Fruit fly (Drosophila melanogaster) whole organism, adult: ENCODE data around the gene iav.

Source experiments
- CG11617 ChIP-seq: fragments of 200-800 bp; sonication (Bioruptor generic); optimal IDR thresholded peaks from 2 replicates; lab custom pipeline; 2017; ENCODE audit warnings: mild to moderate bottlenecking, missing biosample characterization, missing genetic modification reagents, missing genetic modification characterization
- CG12768 ChIP-seq: fragments of 200-800 bp; sonication (Bioruptor generic); optimal IDR thresholded peaks from 2 replicates; lab custom pipeline; 2017; ENCODE audit warnings: missing biosample characterization, missing genetic modification characterization, mild to moderate bottlenecking, moderate library complexity, missing genetic modification reagents
- CG14711 ChIP-seq: fragments of 200-800 bp; sonication (Bioruptor generic); optimal IDR thresholded peaks from 2 replicates; lab custom pipeline; 2018; ENCODE audit warnings: missing biosample characterization, mild to moderate bottlenecking, missing genetic modification characterization, moderate library complexity
- CG1620 ChIP-seq: fragments of 200-800 bp; sonication (Bioruptor generic); optimal IDR thresholded peaks from 2 replicates; lab custom pipeline; 2016; ENCODE audit warnings: missing biosample characterization, missing genetic modification characterization
- CG33017 ChIP-seq: fragments of 200-800 bp; sonication (Bioruptor generic); optimal IDR thresholded peaks from 2 replicates; lab custom pipeline; 2018; ENCODE audit warnings: missing biosample characterization, mild to moderate bottlenecking, missing genetic modification characterization, moderate library complexity
- CG5204 ChIP-seq: fragments of 200-800 bp; sonication (Bioruptor generic); optimal IDR thresholded peaks from 2 replicates; lab custom pipeline; 2016; ENCODE audit warnings: missing biosample characterization, missing genetic modification characterization
- CG7045 ChIP-seq: fragments of 200-800 bp; sonication (Bioruptor generic); optimal IDR thresholded peaks from 2 replicates; lab custom pipeline; 2017; ENCODE audit warnings: missing biosample characterization, mild to moderate bottlenecking, missing genetic modification characterization
- CG7101 ChIP-seq: fragments of 200-800 bp; sonication (Bioruptor generic); optimal IDR thresholded peaks from 2 replicates; lab custom pipeline; 2018; ENCODE audit warnings: missing biosample characterization, mild to moderate bottlenecking, missing genetic modification characterization, moderate library complexity
- Clk ChIP-seq: fragments of 200-800 bp; sonication (Bioruptor generic); optimal IDR thresholded peaks from 2 replicates; lab custom pipeline; 2017; ENCODE audit warnings: missing biosample characterization, missing genetic modification characterization
- Crg-1 ChIP-seq: fragments of 200-800 bp; sonication (Bioruptor generic); optimal IDR thresholded peaks from 2 replicates; lab custom pipeline; 2016; ENCODE audit warnings: missing biosample characterization, missing genetic modification characterization
- Hr96 ChIP-seq: fragments of 200-800 bp; sonication (Bioruptor generic); optimal IDR thresholded peaks from 2 replicates; lab custom pipeline; 2016; ENCODE audit warnings: missing biosample characterization, missing genetic modification characterization
- Mnt ChIP-seq: fragments of 200-800 bp; sonication (Bioruptor generic); optimal IDR thresholded peaks from 2 replicates; lab custom pipeline; 2016; ENCODE audit warnings: missing biosample characterization, mild to moderate bottlenecking, missing genetic modification characterization
- bab1 ChIP-seq: fragments of 200-800 bp; sonication (Bioruptor generic); optimal IDR thresholded peaks from 3 replicates; lab custom pipeline; 2019; ENCODE audit warnings: missing biosample characterization, mild to moderate bottlenecking, missing genetic modification characterization, moderate library complexity
- cic ChIP-seq: fragments of 200-800 bp; sonication (Bioruptor generic); optimal IDR thresholded peaks from 2 replicates; lab custom pipeline; 2017; ENCODE audit warnings: missing biosample characterization, mild to moderate bottlenecking, missing genetic modification characterization, moderate library complexity
- cnc ChIP-seq, 2 experiments: fragments of >200 bp; optimal IDR thresholded peaks; 2 replicates each; lab custom pipeline; 2017
- kay ChIP-seq: fragments of 200-800 bp; sonication (Bioruptor generic); peaks from one replicate; lab custom pipeline; 2016; ENCODE audit warnings: missing biosample characterization, missing genetic modification characterization, borderline replicate concordance
- ovo ChIP-seq: fragments of 200-800 bp; sonication (Bioruptor generic); optimal IDR thresholded peaks from 2 replicates; lab custom pipeline; 2016; ENCODE audit warnings: missing biosample characterization, missing genetic modification characterization
- pad ChIP-seq: fragments of 200-800 bp; sonication (Bioruptor generic); optimal IDR thresholded peaks from 3 replicates; lab custom pipeline; 2017; ENCODE audit warnings: missing biosample characterization, missing genetic modification characterization, mild to moderate bottlenecking, moderate library complexity, missing genetic modification reagents
- tj ChIP-seq: fragments of 200-800 bp; sonication (Bioruptor generic); optimal IDR thresholded peaks from 3 replicates; lab custom pipeline; 2017; ENCODE audit warnings: missing biosample characterization, mild to moderate bottlenecking, missing genetic modification characterization, moderate library complexity
- toe ChIP-seq: fragments of 200-800 bp; sonication (Bioruptor generic); optimal IDR thresholded peaks from 2 replicates; lab custom pipeline; 2016; ENCODE audit warnings: missing biosample characterization, missing genetic modification characterization

Gene iav

DNA sequence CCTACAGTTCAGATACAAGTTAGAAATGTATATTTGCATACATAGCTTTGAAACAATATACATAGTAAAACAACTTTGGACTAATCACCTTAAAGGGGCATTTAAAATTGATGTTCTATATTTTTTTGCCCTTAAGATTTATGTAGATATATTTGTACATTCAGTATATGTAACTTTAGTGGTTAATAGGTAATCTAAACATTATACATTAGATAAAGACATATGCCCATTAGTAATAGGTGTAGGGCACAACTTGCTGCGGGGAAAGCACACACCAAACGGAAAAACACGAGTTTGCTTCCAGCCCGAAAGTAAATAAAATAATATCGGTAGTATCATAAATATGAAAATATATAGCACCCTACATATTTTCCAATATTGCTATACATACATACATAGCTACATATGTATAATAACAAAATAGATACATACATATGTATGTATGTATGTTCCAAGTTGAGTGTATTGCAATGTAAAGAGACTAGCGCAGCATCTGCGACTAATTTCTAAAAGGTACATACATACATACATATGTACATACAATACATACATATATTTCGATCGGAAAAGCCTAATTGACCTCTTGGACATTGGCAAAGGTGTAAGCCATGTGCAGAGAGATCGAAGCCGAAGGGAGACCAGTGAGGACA lies 49.6 kb downstream of the iav start, which contains the start of gene CG43736:
CG43736 (plus strand) TSS at position 600 of the 650 bp plus-strand sequence.
- TF ChIP-seq Crg-1 (GFP tag; lab: Kevin White, UChicago) (peak; percentile 89), tj (GFP tag; lab: Kevin White, UChicago) (peak; percentile 60), Hr96 (GFP tag; lab: Kevin White, UChicago) (peak; percentile 89), CG1620 (GFP tag; lab: Kevin White, UChicago) (peak; percentile 86), CG7045 (GFP tag; lab: Kevin White, UChicago) (peak; percentile 94), cic (GFP tag; lab: Kevin White, UChicago) (peak; percentile 48), CG12768 (GFP tag; lab: Kevin White, UChicago) (peak; percentile 97), cnc (optimal IDR thresholded peaks at IDR 0.05; lab: Kevin White, UChicago) (no peak), toe (peak; percentile 87), CG33017 (peak; percentile 96), bab1 (GFP tag; lab: Kevin White, UChicago) (peak; percentile 97), CG5204 (peak; percentile 91), kay (GFP tag; lab: Kevin White, UChicago) (no peak), pad (peak; percentile 90), CG14711 (peak; percentile 96), Mnt (GFP tag; lab: Kevin White, UChicago) (peak; percentile 63), ovo (GFP tag; lab: Kevin White, UChicago) (peak; percentile 74), CG11617 (GFP tag; lab: Kevin White, UChicago) (peak; percentile 96), CG7101 (tag; lab: Kevin White, UChicago) (peak; percentile 97), Clk (GFP tag; lab: Kevin White, UChicago) (peak; percentile 75)

DNA sequence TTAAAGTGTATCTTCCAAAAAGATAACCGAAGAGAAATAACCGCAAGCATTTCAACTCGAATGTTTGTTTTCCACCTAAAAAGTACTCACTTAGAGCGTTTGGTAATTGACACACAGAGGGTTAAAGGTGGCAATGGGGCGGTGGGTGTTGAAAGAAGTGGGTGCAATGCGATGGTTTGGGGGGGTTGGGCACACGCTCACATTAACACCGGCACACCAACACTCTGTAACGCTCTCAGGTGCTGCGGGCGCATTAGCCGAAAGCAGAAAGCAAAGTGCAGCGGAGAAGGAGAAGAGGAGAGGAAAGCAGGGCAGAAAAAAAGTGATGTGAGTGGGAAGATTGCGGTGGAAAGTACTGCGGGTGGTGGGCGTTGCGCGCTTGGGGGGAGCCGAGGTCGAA lies 51.3 kb downstream of the iav start:
- TF ChIP-seq pad (peak; percentile 14), CG5204 (no peak)

DNA sequence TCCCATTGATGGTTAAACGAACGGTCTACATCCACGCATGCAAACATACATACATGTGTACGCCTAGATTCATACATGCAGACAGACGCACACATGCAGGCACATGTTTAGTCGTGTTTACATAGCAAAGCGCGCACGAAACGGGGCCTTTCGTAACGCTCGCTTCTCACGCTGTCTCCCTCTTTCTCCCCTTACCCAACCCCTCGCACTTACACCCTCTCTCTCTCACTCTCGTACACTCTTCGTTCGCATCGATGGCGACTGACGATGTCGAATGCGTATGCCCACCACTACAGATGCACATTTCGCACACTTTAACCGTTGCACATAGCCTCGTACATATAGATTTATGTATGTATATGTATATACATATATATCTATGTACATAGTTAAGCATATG lies 52.3 kb downstream of the iav start:
- TF ChIP-seq CG14711 (no peak), pad (peak; percentile 79), Mnt (GFP tag; lab: Kevin White, UChicago) (peak; percentile 53), tj (GFP tag; lab: Kevin White, UChicago) (peak; percentile 41), Clk (GFP tag; lab: Kevin White, UChicago) (no peak), ovo (GFP tag; lab: Kevin White, UChicago) (peak; percentile 48), cic (GFP tag; lab: Kevin White, UChicago) (peak; percentile 27)

DNA sequence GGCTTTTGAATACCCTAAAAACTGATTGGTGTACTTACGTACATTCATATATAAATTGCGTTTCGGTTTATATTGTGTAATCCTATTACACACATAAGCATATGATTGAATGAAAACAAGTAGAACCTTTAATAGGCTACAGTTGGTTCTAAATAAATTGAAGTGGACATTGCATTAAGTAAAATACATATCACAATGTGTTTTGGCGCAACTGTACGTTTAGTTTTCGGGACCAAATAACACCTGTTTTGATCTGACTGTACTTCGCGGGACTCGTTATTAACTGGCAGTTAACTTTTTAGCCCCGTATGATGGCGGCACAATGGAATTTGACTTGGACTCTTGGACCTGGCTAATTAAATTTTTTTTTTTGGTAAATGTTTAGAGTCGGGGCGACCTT lies 53.0 kb downstream of the iav start:
- TF ChIP-seq tj (GFP tag; lab: Kevin White, UChicago) (no peak), CG5204 (peak; percentile 2)

DNA sequence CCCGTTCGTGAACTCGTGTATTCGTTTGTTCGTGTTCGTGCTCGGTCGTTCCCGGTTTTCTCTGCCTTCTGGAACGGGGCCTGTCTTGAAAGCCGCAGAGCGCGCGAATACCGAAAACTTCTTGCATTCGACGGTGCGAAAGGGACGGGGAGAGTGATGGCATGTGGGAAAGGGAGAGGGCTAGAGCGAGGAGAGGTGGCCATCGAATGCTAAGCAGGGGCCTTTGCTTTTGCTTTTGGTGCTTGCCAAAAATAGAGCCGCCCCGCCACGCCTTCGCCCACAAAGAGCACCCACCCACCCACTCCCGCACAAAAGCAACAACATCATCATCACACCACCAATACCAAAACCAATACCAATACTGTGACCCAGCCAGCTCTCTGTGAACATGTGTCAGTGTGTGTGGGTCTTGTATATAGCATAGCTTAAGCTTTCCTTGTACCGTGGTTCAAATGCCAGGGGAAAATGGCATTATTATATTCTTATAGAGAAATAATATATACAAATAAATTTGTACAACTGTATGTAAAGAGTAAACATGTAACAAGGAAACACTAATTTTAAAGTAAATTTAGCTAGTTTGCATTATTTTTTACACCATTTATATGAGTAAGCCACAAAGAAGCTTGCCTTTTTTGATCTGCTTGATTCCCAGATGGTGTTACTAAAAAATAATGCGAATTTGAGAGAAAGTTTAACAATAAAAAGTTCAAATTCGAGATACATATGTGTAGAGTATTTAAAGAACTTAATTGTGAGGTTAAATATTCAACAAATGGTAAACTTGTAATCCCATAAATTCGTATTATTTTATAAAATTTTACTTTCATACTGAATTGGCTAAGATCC lies 53.6 kb downstream of the iav start, which contains the start of gene CG14434:
CG14434 (minus strand) TSS at position 20 of the 849 bp plus-strand sequence.
- TF ChIP-seq kay (GFP tag; lab: Kevin White, UChicago) (peak; percentile 48), ovo (GFP tag; lab: Kevin White, UChicago) (no peak), CG14711 (peak; percentile 43), CG1620 (GFP tag; lab: Kevin White, UChicago) (peak; percentile 20), CG7101 (tag; lab: Kevin White, UChicago) (peak; percentile 44), cic (GFP tag; lab: Kevin White, UChicago) (no peak), CG5204 (peak; percentile 68), bab1 (GFP tag; lab: Kevin White, UChicago) (peak; percentile 20), Crg-1 (GFP tag; lab: Kevin White, UChicago) (peak; percentile 39), Hr96 (GFP tag; lab: Kevin White, UChicago) (peak; percentile 34), cnc (optimal IDR thresholded peaks at IDR 0.05; lab: Kevin White, UChicago) (no peak), CG11617 (GFP tag; lab: Kevin White, UChicago) (peak; percentile 82), CG12768 (GFP tag; lab: Kevin White, UChicago) (no peak), tj (GFP tag; lab: Kevin White, UChicago) (peak; percentile 4), Mnt (GFP tag; lab: Kevin White, UChicago) (no peak), CG33017 (peak; percentile 2), Clk (GFP tag; lab: Kevin White, UChicago) (no peak), pad (peak; percentile 43), toe (peak; percentile 53), CG7045 (GFP tag; lab: Kevin White, UChicago) (peak; percentile 65)
